Worm (Caenorhabditis elegans) whole organism, late embryonic: Measurements from ENCODE around the gene cpr-1.

Experiments
- C38D4.7 ChIP-seq: fragments of 200-800 bp; sonication (Bioruptor generic); optimal IDR thresholded peaks from 2 replicates; lab custom pipeline; 2018; ENCODE audit warnings: mild to moderate bottlenecking, missing genetic modification characterization, moderate library complexity, missing compliant biosample characterization
- K02D7.2 ChIP-seq: sonication (generic microtip); optimal IDR thresholded peaks from 2 replicates; lab custom pipeline; 2017; ENCODE audit warnings: mild to moderate bottlenecking, missing genetic modification characterization, missing compliant biosample characterization
- T23F11.4 ChIP-seq: fragments of 200-800 bp; sonication (Bioruptor generic); optimal IDR thresholded peaks from 2 replicates; lab custom pipeline; 2018; ENCODE audit warnings: mild to moderate bottlenecking, missing genetic modification characterization, missing compliant biosample characterization
- Y22D7AL.16 ChIP-seq: sonication (generic microtip); optimal IDR thresholded peaks from 2 replicates; lab custom pipeline; 2016; ENCODE audit warnings: missing genetic modification characterization, missing compliant biosample characterization
- ceh-19 ChIP-seq: fragments of 200-800 bp; sonication (Bioruptor generic); optimal IDR thresholded peaks from 2 replicates; lab custom pipeline; 2018; ENCODE audit warnings: mild to moderate bottlenecking, missing genetic modification characterization, missing compliant biosample characterization
- ceh-24 ChIP-seq: sonication (generic microtip); optimal IDR thresholded peaks from 2 replicates; lab custom pipeline; 2016; ENCODE audit warnings: mild to moderate bottlenecking, missing genetic modification characterization, missing compliant biosample characterization
- ceh-30 ChIP-seq: fragments of 150-350 bp; optimal IDR thresholded peaks from 2 replicates; lab custom pipeline; 2014; ENCODE audit warnings: missing biosample characterization, missing genetic modification characterization
- ceh-31 ChIP-seq: sonication (generic microtip); optimal IDR thresholded peaks from 2 replicates; lab custom pipeline; 2016; ENCODE audit warnings: missing genetic modification characterization, missing compliant biosample characterization
- ceh-34 ChIP-seq: sonication (generic microtip); optimal IDR thresholded peaks from 2 replicates; lab custom pipeline; 2016; ENCODE audit warnings: mild to moderate bottlenecking, missing genetic modification characterization, missing compliant biosample characterization
- ceh-45 ChIP-seq: fragments of 200-800 bp; sonication (Bioruptor generic); IDR thresholded peaks from 2 replicates; pipeline ENCODE4 v1.3.6; 2022; ENCODE audit warnings: missing genetic modification reagents, missing genetic modification characterization, missing compliant biosample characterization
- ceh-48 ChIP-seq: sonication (generic microtip); optimal IDR thresholded peaks from 2 replicates; lab custom pipeline; 2016; ENCODE audit warnings: missing genetic modification characterization, inconsistent platforms, missing compliant biosample characterization
- ceh-6 ChIP-seq: fragments of 200-800 bp; sonication (Bioruptor generic); optimal IDR thresholded peaks from 2 replicates; lab custom pipeline; 2018; ENCODE audit warnings: mild to moderate bottlenecking, missing genetic modification characterization, missing compliant biosample characterization
- elt-2 ChIP-seq: sonication (generic microtip); optimal IDR thresholded peaks from 2 replicates; lab custom pipeline; 2016; ENCODE audit warnings: missing genetic modification reagents, missing genetic modification characterization, missing compliant biosample characterization
- elt-4 ChIP-seq: sonication (generic microtip); optimal IDR thresholded peaks from 2 replicates; lab custom pipeline; 2016; ENCODE audit warnings: missing genetic modification characterization, missing compliant biosample characterization
- fkh-10 ChIP-seq: fragments of 150-350 bp; optimal IDR thresholded peaks from 2 replicates; lab custom pipeline; 2014; ENCODE audit warnings: missing biosample characterization, missing genetic modification reagents, missing genetic modification characterization
- fkh-6 ChIP-seq: sonication (generic microtip); optimal IDR thresholded peaks from 2 replicates; lab custom pipeline; 2016; ENCODE audit warnings: missing genetic modification characterization, missing compliant biosample characterization
- gmeb-2 ChIP-seq: sonication (generic microtip); optimal IDR thresholded peaks from 2 replicates; lab custom pipeline; 2016; ENCODE audit warnings: missing genetic modification characterization, inconsistent platforms, missing compliant biosample characterization
- hlh-15 ChIP-seq: sonication (generic microtip); optimal IDR thresholded peaks from 2 replicates; lab custom pipeline; 2016; ENCODE audit warnings: missing genetic modification characterization, missing compliant biosample characterization
- nhr-232 ChIP-seq: sonication (generic microtip); optimal IDR thresholded peaks from 2 replicates; lab custom pipeline; 2016; ENCODE audit warnings: missing genetic modification characterization, missing compliant biosample characterization
- pat-9 ChIP-seq: fragments of 200-800 bp; sonication (Bioruptor generic); optimal IDR thresholded peaks from 2 replicates; lab custom pipeline; 2018; ENCODE audit warnings: mild to moderate bottlenecking, missing genetic modification characterization, moderate library complexity, missing compliant biosample characterization
- pax-1 ChIP-seq: fragments of 150-350 bp; optimal IDR thresholded peaks from 2 replicates; lab custom pipeline; 2014; ENCODE audit warnings: missing biosample characterization, missing genetic modification characterization
- pha-2 ChIP-seq: sonication (generic microtip); optimal IDR thresholded peaks from 2 replicates; lab custom pipeline; 2017; ENCODE audit warnings: mild to moderate bottlenecking, missing genetic modification characterization, missing compliant biosample characterization
- pha-4 ChIP-seq: fragments of 150-350 bp; optimal IDR thresholded peaks from 2 replicates; lab custom pipeline; 2018; ENCODE audit warnings: missing biosample characterization, missing genetic modification reagents, missing genetic modification characterization
- sdc-2 ChIP-seq: sonication (generic microtip); optimal IDR thresholded peaks from 2 replicates; lab custom pipeline; 2016; ENCODE audit warnings: missing genotype, missing genetic modification characterization, missing compliant biosample characterization
- sox-2 ChIP-seq: fragments of 200-800 bp; sonication (Bioruptor generic); IDR thresholded peaks from 2 replicates; pipeline ENCODE4 v1.3.6; 2022; ENCODE audit warnings: missing genetic modification reagents, missing genetic modification characterization, missing compliant biosample characterization
- sox-4 ChIP-seq: sonication (generic microtip); optimal IDR thresholded peaks from 2 replicates; lab custom pipeline; 2017; ENCODE audit warnings: mild to moderate bottlenecking, missing genetic modification characterization, inconsistent platforms, missing compliant biosample characterization
- tbx-2 ChIP-seq: sonication (generic microtip); optimal IDR thresholded peaks from 2 replicates; lab custom pipeline; 2016; ENCODE audit warnings: missing genetic modification characterization, missing compliant biosample characterization
- unc-42 ChIP-seq: sonication (generic microtip); optimal IDR thresholded peaks from 2 replicates; lab custom pipeline; 2016; ENCODE audit warnings: missing genotype, missing genetic modification characterization, missing compliant biosample characterization
- unc-55 ChIP-seq: sonication (generic microtip); optimal IDR thresholded peaks from 2 replicates; lab custom pipeline; 2017; ENCODE audit warnings: missing biosample characterization, missing genetic modification reagents, missing genetic modification characterization
- unc-86 ChIP-seq: sonication (generic microtip); optimal IDR thresholded peaks from 2 replicates; lab custom pipeline; 2016; ENCODE audit warnings: missing genetic modification characterization, missing compliant biosample characterization
- ztf-16 ChIP-seq: sonication (generic microtip); optimal IDR thresholded peaks from 2 replicates; lab custom pipeline; 2017; ENCODE audit warnings: missing genetic modification characterization, missing compliant biosample characterization

cpr-1 gene

DNA sequence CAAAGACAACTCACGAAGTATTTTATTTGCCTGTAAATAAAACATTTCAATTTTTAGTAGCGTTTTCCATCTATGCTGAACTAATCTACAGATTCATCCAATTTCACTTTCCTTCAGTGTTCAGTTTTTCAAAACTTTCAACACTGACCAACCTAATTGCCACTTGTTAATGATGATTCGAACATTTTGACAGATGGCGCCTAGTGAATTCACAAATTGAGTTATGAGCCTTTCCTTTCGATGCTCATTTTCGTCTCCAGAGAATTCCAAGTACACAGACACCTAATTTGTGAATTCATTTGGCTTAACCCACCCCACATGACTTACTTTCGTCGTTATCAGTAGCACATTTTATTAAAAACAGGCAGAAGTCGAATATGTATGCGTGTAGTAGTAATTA lies 28.5 kb upstream of the cpr-1 start:
- TF ChIP-seq sox-4 = no peak
- peak; percentile 53 for TF ChIP-seq unc-42
- TF ChIP-seq, all 69 proteins: peak for 1

DNA sequence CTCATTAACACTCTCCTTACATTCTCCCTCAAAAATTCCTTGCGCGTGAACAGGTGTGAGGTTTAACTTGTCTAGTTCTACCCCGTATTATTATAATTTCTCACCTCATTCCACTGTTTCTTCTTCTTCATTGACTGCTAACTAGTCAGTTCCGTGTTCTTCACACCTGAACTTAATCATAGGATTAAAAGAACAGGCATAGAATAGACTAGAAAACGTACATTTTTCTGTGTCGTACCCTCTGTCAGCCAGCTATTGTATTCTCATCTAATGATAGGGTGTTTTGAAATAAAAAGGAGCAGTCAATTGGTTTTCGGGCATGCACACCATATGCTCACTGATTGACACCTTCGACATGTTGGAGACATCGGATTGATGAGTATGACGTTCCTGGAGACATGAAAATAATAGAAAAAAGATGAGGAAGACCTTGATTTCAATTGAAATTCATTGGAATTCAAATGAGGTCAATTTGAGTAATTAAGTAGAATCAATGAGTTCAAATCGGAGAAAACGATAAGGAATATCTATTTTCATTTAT lies 27.9 kb upstream of the cpr-1 start:
- TF ChIP-seq unc-55 (GFP tag; lab: Kevin White, UChicago) = peak; percentile 86
- TF ChIP-seq pat-9 (tag; lab: Kevin White, UChicago) = no peak
- TF ChIP-seq ceh-31 (tag; lab: Kevin White, UChicago) = no peak
- no peak for TF ChIP-seq ceh-45 (GFP tag; lab: Robert Waterston, UW)
- no peak for TF ChIP-seq fkh-6 (tag; lab: Kevin White, UChicago)
- no peak for TF ChIP-seq ceh-48 (tag; lab: Kevin White, UChicago)
- no peak for TF ChIP-seq gmeb-2 (tag; lab: Kevin White, UChicago)
- TF ChIP-seq sdc-2 (tag; lab: Kevin White, UChicago) = no peak

DNA sequence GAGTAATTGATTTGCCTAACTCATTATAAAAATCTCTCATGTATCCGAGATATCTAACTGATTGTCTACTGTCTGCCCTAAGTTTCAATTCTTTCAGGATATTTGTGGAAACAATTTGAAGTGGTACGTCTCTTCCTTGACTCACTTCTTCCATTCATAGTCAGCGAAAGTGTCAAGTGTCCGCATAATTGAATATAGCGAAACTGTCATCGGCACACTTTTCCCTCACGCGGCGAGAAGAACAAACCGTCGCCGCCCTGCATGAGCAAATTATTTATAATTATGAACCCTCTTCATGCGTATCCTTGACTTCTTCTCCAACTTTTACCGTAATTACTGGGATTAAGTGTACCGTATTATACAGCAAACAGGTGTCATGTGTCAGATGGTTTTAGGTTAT lies 26.8 kb upstream of the cpr-1 start:
- TF ChIP-seq ceh-31 (tag; lab: Kevin White, UChicago) (peak; percentile 18), unc-42 (peak; percentile 48), elt-4 (no peak)
- TF ChIP-seq, all 69 proteins: peak for 2

DNA sequence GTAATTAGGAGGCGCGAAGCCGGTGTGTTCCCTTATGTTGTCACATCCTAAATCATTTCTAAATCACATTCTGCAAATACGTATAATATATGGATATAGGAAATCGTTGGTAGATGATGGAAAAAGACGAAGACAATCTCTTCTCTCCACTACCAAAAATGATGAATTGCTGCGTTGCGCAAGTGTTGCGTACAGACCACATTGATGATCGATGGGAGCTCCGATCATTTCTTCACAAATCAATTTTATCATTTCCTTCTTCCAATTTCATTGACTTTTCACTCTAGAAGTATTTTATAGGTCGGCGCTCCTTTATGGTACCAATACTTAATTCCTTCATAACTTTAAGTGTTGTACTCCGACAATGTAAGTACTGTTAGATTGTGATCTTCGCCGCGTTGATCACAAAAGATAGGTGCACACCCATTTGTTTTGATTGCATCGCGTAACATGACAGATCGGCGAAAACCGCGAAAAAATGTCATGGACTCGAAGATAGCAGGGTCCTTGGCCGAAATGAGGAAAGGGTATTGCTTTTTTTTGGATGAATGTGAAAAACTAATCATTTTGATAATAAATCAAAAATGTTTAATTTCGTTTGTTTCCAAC lies 25.7 kb upstream of the cpr-1 start:
- TF ChIP-seq unc-55 (GFP tag; lab: Kevin White, UChicago) = peak; percentile 55
- TF ChIP-seq tbx-2 (tag; lab: Kevin White, UChicago) = peak; percentile 6
- no peak for TF ChIP-seq ceh-19
- TF ChIP-seq, all 69 proteins: peak for 2

DNA sequence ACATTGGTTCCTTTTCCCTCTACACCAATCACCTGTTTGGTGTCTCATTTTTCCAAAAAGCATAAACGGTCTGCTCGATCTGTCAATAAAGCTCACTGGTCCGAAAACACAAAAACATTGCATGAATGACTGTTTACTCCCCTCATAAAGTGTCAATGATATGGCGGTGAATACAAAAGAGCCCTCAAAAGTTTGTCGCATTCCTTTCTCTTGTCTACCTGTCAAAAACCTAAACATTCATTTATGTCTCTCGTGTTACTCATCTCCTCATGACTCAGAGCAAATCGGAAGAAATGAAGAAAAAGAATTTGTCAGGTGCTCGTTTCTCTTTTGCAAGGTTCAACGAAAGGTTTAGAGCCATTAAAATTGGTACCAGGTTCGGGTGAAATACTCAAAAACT lies 24.1 kb upstream of the cpr-1 start:
- TF ChIP-seq K02D7.2 (tag; lab: Kevin White, UChicago) (no peak), ceh-30 (tag; lab: Kevin White, UChicago) (no peak), sdc-2 (tag; lab: Kevin White, UChicago) (no peak), ztf-16 (tag; lab: Kevin White, UChicago) (no peak), sox-4 (no peak), ceh-34 (tag; lab: Kevin White, UChicago) (no peak), T23F11.4 (GFP tag; lab: Kevin White, UChicago) (no peak), ceh-24 (tag; lab: Kevin White, UChicago) (no peak), pha-4 (tag; lab: Kevin White, UChicago) (no peak), elt-2 (tag; lab: Kevin White, UChicago) (no peak), nhr-232 (tag; lab: Kevin White, UChicago) (no peak), hlh-15 (tag; lab: Kevin White, UChicago) (no peak)

DNA sequence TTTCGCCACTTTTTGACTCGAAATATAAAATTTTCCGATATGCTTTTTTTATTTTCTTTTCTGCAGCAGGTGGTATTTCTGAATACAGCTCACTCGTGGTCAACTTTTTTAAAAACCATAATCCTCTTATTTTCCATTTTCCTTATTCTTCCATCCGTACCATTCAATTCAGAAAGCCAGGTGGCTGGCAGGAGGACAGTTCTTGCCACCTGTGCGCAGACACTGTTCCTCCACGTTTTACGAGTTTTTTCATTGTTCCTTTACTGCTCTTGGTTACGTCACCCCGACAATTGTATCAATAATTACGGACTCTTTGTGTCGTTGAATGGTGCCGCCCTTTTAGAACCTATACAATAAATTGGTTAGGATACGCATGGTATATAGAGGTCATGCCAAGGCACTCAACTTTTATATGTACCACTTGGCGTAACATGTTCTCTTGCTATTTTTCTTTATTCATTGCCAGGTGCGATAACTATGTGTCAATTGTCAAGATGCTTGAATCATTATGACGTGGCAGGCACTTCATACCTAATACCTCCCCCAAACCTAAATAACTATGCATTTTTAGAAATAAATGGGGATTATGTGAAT lies 22.4 kb upstream of the cpr-1 start:
- TF ChIP-seq sox-2 (GFP tag; lab: Robert Waterston, UW) (peak; percentile 62), Y22D7AL.16 (tag; lab: Kevin White, UChicago) (no peak), unc-86 (tag; lab: Kevin White, UChicago) (no peak)
- TF ChIP-seq, all 69 proteins: peak for 1

DNA sequence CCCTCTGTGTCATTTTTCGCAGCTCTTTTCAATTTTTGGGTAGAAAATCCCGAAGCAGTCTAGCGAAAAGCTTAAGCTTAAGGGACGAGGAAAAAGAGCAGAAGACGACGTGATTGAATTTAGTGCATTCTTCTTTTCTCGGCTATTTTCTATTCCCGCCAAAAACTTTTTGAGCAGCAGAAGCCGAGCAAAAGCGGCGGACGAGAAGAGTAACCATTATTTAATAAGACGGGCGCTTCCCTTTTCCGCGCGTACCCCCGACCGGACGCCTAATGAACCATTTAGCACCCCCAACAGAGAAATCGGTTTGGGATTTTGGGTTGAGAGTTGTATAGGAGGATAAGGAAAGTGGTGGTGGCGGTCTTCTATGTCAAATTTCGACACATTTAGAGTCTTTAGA lies 21.7 kb upstream of the cpr-1 start:
- TF ChIP-seq pax-1 = no peak
- no peak for TF ChIP-seq pat-9 (tag; lab: Kevin White, UChicago)
- TF ChIP-seq pha-2 = no peak
- no peak for TF ChIP-seq sdc-2 (tag; lab: Kevin White, UChicago)
- TF ChIP-seq unc-42 = peak; percentile 98
- no peak for TF ChIP-seq C38D4.7 (GFP tag; lab: Kevin White, UChicago)
- peak; percentile 53 for TF ChIP-seq fkh-10 (GFP tag; lab: Kevin White, UChicago)
- TF ChIP-seq ceh-6 = no peak
